Worm (Caenorhabditis elegans) whole organism, L2 larva: Measurements from ENCODE around the gene lury-1.

Experiments used
- C34F6.9 ChIP-seq: fragments of 150-350 bp; optimal IDR thresholded peaks from 2 replicates; lab custom pipeline; 2014; ENCODE audit warnings: missing biosample characterization, missing genetic modification characterization
- F13H6.1 ChIP-seq: sonication (generic microtip); optimal IDR thresholded peaks from 2 replicates; lab custom pipeline; 2016; ENCODE audit warnings: missing genetic modification characterization, missing compliant biosample characterization
- R02D3.7 ChIP-seq: fragments of 150-350 bp; optimal IDR thresholded peaks from 2 replicates; lab custom pipeline; 2014; ENCODE audit warnings: missing biosample characterization, missing genetic modification characterization
- Y55F3AM.14 ChIP-seq: fragments of 200-800 bp; sonication (Bioruptor generic); optimal IDR thresholded peaks from 2 replicates; lab custom pipeline; 2018; ENCODE audit warnings: mild to moderate bottlenecking, missing genetic modification characterization, missing compliant biosample characterization
- ZK546.5 ChIP-seq: sonication (generic microtip); optimal IDR thresholded peaks from 2 replicates; lab custom pipeline; 2017; ENCODE audit warnings: missing biosample characterization, missing genetic modification characterization
- aly-2 ChIP-seq: fragments of 150-350 bp; optimal IDR thresholded peaks from 2 replicates; lab custom pipeline; 2014; ENCODE audit warnings: missing biosample characterization, missing genetic modification characterization
- ama-1 ChIP-seq: fragments of 150-350 bp; optimal IDR thresholded peaks from 2 replicates; lab custom pipeline; 2018; ENCODE audit warnings: inconsistent platforms
- ceh-16 ChIP-seq: fragments of 150-350 bp; optimal IDR thresholded peaks from 2 replicates; lab custom pipeline; 2014; ENCODE audit warnings: missing biosample characterization, missing genetic modification characterization
- ceh-82 ChIP-seq: fragments of 150-350 bp; optimal IDR thresholded peaks from 2 replicates; lab custom pipeline; 2014; ENCODE audit warnings: missing biosample characterization, missing genetic modification characterization
- crh-2 ChIP-seq: sonication (generic microtip); optimal IDR thresholded peaks from 2 replicates; lab custom pipeline; 2017; ENCODE audit warnings: missing biosample characterization, missing genetic modification characterization
- dmd-4 ChIP-seq: sonication (generic microtip); optimal IDR thresholded peaks from 2 replicates; lab custom pipeline; 2017; ENCODE audit warnings: missing biosample characterization, missing genetic modification characterization
- egl-27 ChIP-seq: sonication (generic microtip); optimal IDR thresholded peaks from 3 replicates; lab custom pipeline; 2017; ENCODE audit warnings: missing biosample characterization, missing genetic modification reagents, missing genetic modification characterization
- elt-1 ChIP-seq: fragments of 150-350 bp; optimal IDR thresholded peaks from 2 replicates; lab custom pipeline; 2014; ENCODE audit warnings: missing biosample characterization, missing genetic modification characterization
- fos-1 ChIP-seq: fragments of 150-350 bp; optimal IDR thresholded peaks from 2 replicates; lab custom pipeline; 2014; ENCODE audit warnings: missing biosample characterization, missing genetic modification characterization
- gmeb-1 ChIP-seq: fragments of 150-350 bp; optimal IDR thresholded peaks from 2 replicates; lab custom pipeline; 2014; ENCODE audit warnings: missing biosample characterization, missing genetic modification characterization
- lin-11 ChIP-seq: fragments of 150-350 bp; sonication (generic microtip); optimal IDR thresholded peaks from 2 replicates; lab custom pipeline; 2014; ENCODE audit warnings: missing biosample characterization, missing genetic modification characterization, inconsistent platforms, mixed read lengths
- lin-13 ChIP-seq: fragments of 150-350 bp; optimal IDR thresholded peaks from 2 replicates; lab custom pipeline; 2014; ENCODE audit warnings: missing biosample characterization, missing genetic modification reagents, missing genetic modification characterization
- lsy-2 ChIP-seq, 2 experiments: fragments of 150-350 bp in 1 of 2; sonication (generic microtip) in 1 of 2; optimal IDR thresholded peaks; 2 replicates each; lab custom pipeline; 2014 to 2017; ENCODE audit warnings: missing biosample characterization in 2 of 2, missing genetic modification characterization in 2 of 2
- mab-5 ChIP-seq: fragments of 150-350 bp; optimal IDR thresholded peaks from 2 replicates; lab custom pipeline; 2014; ENCODE audit warnings: missing biosample characterization, missing genetic modification characterization
- nhr-12 ChIP-seq: fragments of 150-350 bp; optimal IDR thresholded peaks from 2 replicates; lab custom pipeline; 2014; ENCODE audit warnings: missing biosample characterization, missing genetic modification characterization
- nhr-21 ChIP-seq: fragments of 150-350 bp; optimal IDR thresholded peaks from 2 replicates; lab custom pipeline; 2014; ENCODE audit warnings: missing biosample characterization, missing genetic modification characterization
- nhr-25 ChIP-seq: fragments of 150-350 bp; sonication (generic microtip); optimal IDR thresholded peaks from 3 replicates; lab custom pipeline; 2014; ENCODE audit warnings: missing biosample characterization, missing genetic modification characterization
- nhr-77 ChIP-seq: fragments of 150-350 bp; optimal IDR thresholded peaks from 2 replicates; lab custom pipeline; 2014; ENCODE audit warnings: missing biosample characterization, missing genetic modification characterization
- peb-1 ChIP-seq: fragments of 150-350 bp; optimal IDR thresholded peaks from 2 replicates; lab custom pipeline; 2014; ENCODE audit warnings: missing biosample characterization, missing genetic modification characterization
- sem-4 ChIP-seq: fragments of 150-350 bp; optimal IDR thresholded peaks from 2 replicates; lab custom pipeline; 2014; ENCODE audit warnings: missing biosample characterization, missing genetic modification reagents, missing genetic modification characterization
- sma-3 ChIP-seq: sonication (generic microtip); optimal IDR thresholded peaks from 2 replicates; lab custom pipeline; 2016; ENCODE audit warnings: missing genetic modification reagents, missing genetic modification characterization, missing compliant biosample characterization
- sma-9 ChIP-seq, 2 experiments: fragments of 150-350 bp in 1 of 2; sonication (generic microtip) in 1 of 2; optimal IDR thresholded peaks; 2 replicates each; lab custom pipeline; 2014 to 2016; ENCODE audit warnings: missing genetic modification characterization in 2 of 2, mild to moderate bottlenecking in 1 of 2, missing biosample characterization in 1 of 2, missing compliant biosample characterization in 1 of 2, missing genetic modification reagents in 1 of 2, moderate library complexity in 1 of 2
- snpc-4 ChIP-seq: fragments of 150-350 bp; optimal IDR thresholded peaks from 2 replicates; lab custom pipeline; 2014; ENCODE audit warnings: missing biosample characterization, missing genetic modification characterization
- unc-39 ChIP-seq: fragments of 150-350 bp; optimal IDR thresholded peaks from 2 replicates; lab custom pipeline; 2014; ENCODE audit warnings: missing biosample characterization, missing genetic modification characterization
- unc-55 ChIP-seq: fragments of 150-350 bp; sonication (generic microtip); optimal IDR thresholded peaks from 3 replicates; lab custom pipeline; 2014; ENCODE audit warnings: missing biosample characterization, missing genetic modification reagents, missing genetic modification characterization
- unc-62 ChIP-seq: fragments of 150-350 bp; optimal IDR thresholded peaks from 2 replicates; lab custom pipeline; 2014; ENCODE audit warnings: missing biosample characterization, missing genetic modification reagents, missing genetic modification characterization
- zag-1 ChIP-seq: fragments of 150-350 bp; optimal IDR thresholded peaks from 2 replicates; lab custom pipeline; 2014; ENCODE audit warnings: missing biosample characterization, missing genetic modification characterization
- ztf-1 ChIP-seq: fragments of 200-800 bp; sonication (Bioruptor generic); conservative IDR thresholded peaks from 2 replicates; pipeline ENCODE4 v1.3.6; 2022; ENCODE audit warnings: missing genetic modification characterization, missing compliant biosample characterization
- ztf-11 ChIP-seq: sonication (generic microtip); optimal IDR thresholded peaks from 2 replicates; lab custom pipeline; 2017; ENCODE audit warnings: missing biosample characterization, missing genetic modification characterization
- ztf-4 ChIP-seq: fragments of 150-350 bp; optimal IDR thresholded peaks from 2 replicates; lab custom pipeline; 2014; ENCODE audit warnings: missing biosample characterization, missing genetic modification characterization

Gene lury-1

DNA sequence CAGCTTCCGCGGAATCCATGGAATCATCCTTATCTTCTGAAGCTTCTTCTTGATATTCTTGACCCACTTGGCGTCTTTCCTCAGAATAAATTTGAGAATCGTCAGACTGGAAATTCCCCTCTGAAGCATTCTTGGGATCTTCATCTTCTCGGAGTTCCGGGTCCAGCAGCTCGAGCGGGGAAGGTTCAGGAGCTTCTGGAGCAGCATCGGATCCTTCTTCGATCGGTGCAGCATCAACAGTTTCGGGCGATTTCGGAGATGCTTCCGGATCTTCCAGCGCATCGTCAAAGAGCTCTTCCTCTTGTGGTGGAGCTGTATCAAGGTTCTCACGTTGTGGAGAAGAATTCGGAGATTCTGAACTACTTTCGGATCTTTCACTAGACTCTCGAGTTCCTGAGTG is 21.4 kb downstream of the lury-1 start:
- no peak for TF ChIP-seq peb-1 (tag; lab: Kevin White, UChicago)
- TF ChIP-seq, all 48 proteins: peak for 0

DNA sequence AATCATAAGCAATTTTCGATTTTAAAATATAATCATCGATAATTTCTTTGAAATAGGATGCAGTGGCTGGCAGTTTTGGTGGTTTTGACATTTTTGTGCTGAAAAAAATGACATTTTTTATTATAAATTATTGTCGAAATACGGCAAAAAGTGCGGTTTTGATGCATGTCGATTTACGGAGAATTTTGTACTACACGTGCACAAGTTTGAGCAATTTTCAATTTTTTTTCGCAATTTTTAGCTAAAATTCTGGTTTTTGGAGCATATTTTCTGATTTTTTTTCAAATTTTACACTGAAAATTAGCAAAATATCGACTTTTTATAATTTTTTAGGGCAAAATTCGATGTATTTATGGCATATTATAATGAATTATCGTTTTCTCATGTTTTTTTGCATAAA is 29.4 kb downstream of the lury-1 start, which contains the start of gene Y75B8A.13:
Gene Y75B8A.13, minus strand, starts transcription at position 101 of the 400 bp plus-strand sequence.
- TF ChIP-seq Y55F3AM.14 (GFP tag; lab: Kevin White, UChicago) (no peak), sma-3 (no peak), nhr-25 (no peak)

DNA sequence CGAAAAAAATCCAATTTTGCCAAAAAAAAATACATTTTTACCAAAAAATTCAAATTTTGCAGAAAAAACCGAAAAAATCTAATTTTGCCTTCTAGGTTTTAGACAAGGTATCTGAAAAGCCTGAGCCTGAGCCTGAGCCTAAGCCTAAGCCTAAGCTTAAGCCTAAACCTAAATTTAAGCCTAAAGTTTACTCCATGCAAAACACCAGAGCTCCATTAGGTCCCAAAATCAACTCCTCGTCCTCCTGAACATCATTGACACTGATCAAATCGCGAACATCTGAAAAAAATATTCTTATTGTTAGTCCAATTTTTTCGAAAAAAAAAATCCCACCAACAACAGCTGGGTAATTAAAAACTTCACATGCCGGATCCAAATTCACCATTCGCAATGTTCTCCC is 31.9 kb downstream of the lury-1 start:
- TF ChIP-seq Y55F3AM.14 (GFP tag; lab: Kevin White, UChicago) (no peak), ama-1 (no peak), ZK546.5 (tag; lab: Kevin White, UChicago) (no peak), lin-11 (tag; lab: Kevin White, UChicago) (no peak), elt-1 (tag; lab: Kevin White, UChicago) (no peak), ceh-16 (no peak), nhr-12 (tag; lab: Kevin White, UChicago) (no peak), lsy-2 (tag; optimal IDR thresholded peaks at IDR 0.05; lab: Kevin White, UChicago) (no peak), unc-55 (GFP tag; lab: Kevin White, UChicago) (no peak), aly-2 (tag; lab: Kevin White, UChicago) (no peak), fos-1 (tag; lab: Kevin White, UChicago) (no peak), sem-4 (tag; lab: Kevin White, UChicago) (no peak), snpc-4 (no peak), ztf-11 (tag; lab: Kevin White, UChicago) (no peak), R02D3.7 (tag; lab: Kevin White, UChicago) (no peak)

ce11 chrIII:12218633-12219097 is 32.5 kb downstream of the lury-1 start, which contains the start of the genes gex-4 and gphr-1:
Gene gex-4, minus strand, starts transcription at chrIII:12218634.
Gene gphr-1, plus strand, starts transcription at chrIII:12219047.
- TF ChIP-seq sma-3, result peak; percentile 52
- no peak for TF ChIP-seq sma-9 (GFP tag; optimal IDR thresholded peaks at IDR 0.05; lab: Kevin White, UChicago)
- TF ChIP-seq sma-9 (tag; optimal IDR thresholded peaks at IDR 0.05; lab: Kevin White, UChicago), result no peak
- peak; percentile 33 for TF ChIP-seq F13H6.1 (tag; lab: Kevin White, UChicago)
- peak; percentile 76 for TF ChIP-seq sem-4 (tag; lab: Kevin White, UChicago)
- no peak for TF ChIP-seq ztf-4 (tag; lab: Kevin White, UChicago)
- TF ChIP-seq nhr-25, result peak; percentile 5
- peak in 1 of 2 experiments; percentile 76 for TF ChIP-seq lsy-2 (tag; optimal IDR thresholded peaks at IDR 0.05; lab: Kevin White, UChicago)
- no peak for TF ChIP-seq unc-62 (GFP tag; lab: Kevin White, UChicago)
- peak; percentile 29 for TF ChIP-seq crh-2 (tag; lab: Kevin White, UChicago)
- peak; percentile 57 for TF ChIP-seq lin-13
- TF ChIP-seq C34F6.9 (tag; lab: Kevin White, UChicago), result peak; percentile 67
- TF ChIP-seq snpc-4, result peak; percentile 53
- peak; percentile 48 for TF ChIP-seq gmeb-1 (tag; lab: Kevin White, UChicago)
- peak; percentile 41 for TF ChIP-seq fos-1 (tag; lab: Kevin White, UChicago)
- TF ChIP-seq egl-27 (tag; lab: Kevin White, UChicago), result no peak
- TF ChIP-seq nhr-21, result no peak
- TF ChIP-seq unc-55 (GFP tag; lab: Kevin White, UChicago), result peak; percentile 69

ce11 chrIII:12220820-12221219 is 34.6 kb downstream of the lury-1 start:
- TF ChIP-seq nhr-77 (tag; lab: Kevin White, UChicago) (no peak), dmd-4 (tag; lab: Kevin White, UChicago) (no peak), unc-55 (GFP tag; lab: Kevin White, UChicago) (no peak), nhr-25 (no peak), elt-1 (tag; lab: Kevin White, UChicago) (no peak), sma-9 (GFP tag; optimal IDR thresholded peaks at IDR 0.05; lab: Kevin White, UChicago) (no peak), sma-9 (tag; optimal IDR thresholded peaks at IDR 0.05; lab: Kevin White, UChicago) (no peak), unc-39 (no peak), mab-5 (tag; lab: Kevin White, UChicago) (no peak), ztf-4 (tag; lab: Kevin White, UChicago) (no peak), zag-1 (tag; lab: Kevin White, UChicago) (no peak), F13H6.1 (tag; lab: Kevin White, UChicago) (no peak), aly-2 (tag; lab: Kevin White, UChicago) (no peak), crh-2 (tag; lab: Kevin White, UChicago) (no peak), ama-1 (no peak), ztf-1 (GFP tag; lab: Robert Waterston, UW) (no peak), ceh-82 (tag; lab: Kevin White, UChicago) (no peak), nhr-12 (tag; lab: Kevin White, UChicago) (no peak), sem-4 (tag; lab: Kevin White, UChicago) (no peak)
